Worm (Caenorhabditis elegans): ENCODE data around the gene Y22D7AL.7.

Y22D7AL.7 gene

DNA sequence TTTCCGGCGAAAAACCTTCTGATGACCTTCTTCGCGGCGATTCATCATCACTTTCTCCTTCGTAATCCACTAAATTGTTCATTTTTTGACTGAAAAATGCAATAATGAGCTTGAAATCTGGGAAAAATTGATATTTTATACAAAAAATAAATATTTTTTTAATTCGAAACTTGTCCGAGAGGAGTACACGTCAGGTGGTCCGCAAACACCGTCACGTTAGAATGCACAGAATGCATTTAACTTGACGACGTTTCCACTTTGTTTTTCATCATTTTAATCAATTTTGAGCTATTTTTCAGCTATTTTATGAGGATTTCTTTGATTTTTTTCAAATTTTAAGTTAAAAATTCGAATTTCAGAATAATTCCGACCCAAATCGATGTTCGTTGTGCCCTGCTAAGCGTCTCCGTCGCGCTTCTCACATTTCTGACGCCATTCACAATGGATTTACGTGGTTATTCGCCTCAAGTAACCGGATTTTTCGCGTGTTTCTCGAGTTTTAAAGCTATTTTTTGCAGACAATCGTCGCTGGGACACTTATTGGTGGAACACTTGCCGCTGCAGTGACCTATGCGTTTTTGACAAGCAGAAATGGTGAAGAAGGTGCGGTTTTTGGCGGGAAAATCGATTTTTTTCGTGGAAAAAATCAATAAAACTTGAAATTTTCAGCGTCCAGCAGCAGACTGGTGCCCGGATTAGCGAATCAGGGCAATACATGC is 18.0 kb upstream of the Y22D7AL.7 start, which contains the start of the genes eelo-1 and Y67D2.2 (continued):
- TF ChIP-seq sma-9 (GFP tag; optimal IDR thresholded peaks at IDR 0.05) (no peak), sma-9 (tag; optimal IDR thresholded peaks at IDR 0.05) (no peak), ama-1 (optimal IDR thresholded peaks at IDR 0.05) (no peak), ceh-82 (tag; optimal IDR thresholded peaks at IDR 0.05) (no peak), aly-2 (tag; optimal IDR thresholded peaks at IDR 0.05) (no peak), ceh-16 (tag; optimal IDR thresholded peaks at IDR 0.05) (no peak), nhr-237 (tag; optimal IDR thresholded peaks at IDR 0.05) (no peak), snpc-4 (tag; optimal IDR thresholded peaks at IDR 0.05) (peak; percentile 6), nhr-23 (tag; optimal IDR thresholded peaks at IDR 0.05) (no peak), sma-3 (GFP tag; optimal IDR thresholded peaks at IDR 0.05) (peak; percentile 36), ztf-1 (GFP tag; conservative IDR thresholded peaks at IDR 0.05) (no peak), Y55F3AM.14 (GFP tag; optimal IDR thresholded peaks at IDR 0.05) (no peak), nhr-6 (tag; optimal IDR thresholded peaks at IDR 0.05) (peak; percentile 46), ztf-11 (tag; optimal IDR thresholded peaks at IDR 0.05) (no peak)

DNA sequence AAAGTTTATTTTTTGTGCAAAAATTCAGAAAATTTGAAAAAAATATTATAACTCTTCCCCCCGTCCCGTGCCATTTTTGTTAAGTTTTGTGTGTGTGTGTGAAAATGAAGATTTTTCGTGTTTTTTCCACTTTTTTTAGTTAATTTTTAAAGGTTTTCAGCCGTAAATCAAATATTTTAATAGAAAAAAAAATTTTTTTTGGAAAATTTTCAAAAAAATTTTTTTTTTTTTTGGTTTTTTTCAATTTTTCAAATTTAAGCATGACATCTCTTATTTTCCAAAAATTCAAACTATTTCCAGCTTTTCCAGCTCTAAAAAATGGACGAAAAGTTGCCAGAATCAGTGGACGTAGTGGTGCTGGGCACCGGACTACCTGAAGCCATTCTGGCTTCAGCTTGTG is 6.5 kb upstream of the Y22D7AL.7 start, which contains the start of gene rep-1:
Gene rep-1, plus strand, starts transcription at position 301 of the 400 bp plus-strand sequence.
- TF ChIP-seq Y55F3AM.14 (GFP tag; optimal IDR thresholded peaks at IDR 0.05), result no peak
- no peak for TF ChIP-seq skn-1 (tag; optimal IDR thresholded peaks at IDR 0.05)
- no peak for TF ChIP-seq ztf-4 (tag; optimal IDR thresholded peaks at IDR 0.05)
- TF ChIP-seq lin-13 (GFP tag; optimal IDR thresholded peaks at IDR 0.05), result no peak
- no peak for TF ChIP-seq nhr-237 (tag; optimal IDR thresholded peaks at IDR 0.05)
- no peak for TF ChIP-seq unc-62 (GFP tag; optimal IDR thresholded peaks at IDR 0.05)
- no peak for TF ChIP-seq mbf-1 (tag; optimal IDR thresholded peaks at IDR 0.05)
- no peak for TF ChIP-seq snpc-4 (tag; optimal IDR thresholded peaks at IDR 0.05)
- TF ChIP-seq lsy-2 (tag; optimal IDR thresholded peaks at IDR 0.05), result no peak
- no peak for TF ChIP-seq crh-2 (tag; optimal IDR thresholded peaks at IDR 0.05)
- no peak for TF ChIP-seq sem-4 (tag; optimal IDR thresholded peaks at IDR 0.05)
- no peak for TF ChIP-seq mdl-1 (tag; optimal IDR thresholded peaks at IDR 0.05)
- no peak for TF ChIP-seq nhr-10 (tag; optimal IDR thresholded peaks at IDR 0.05)
- TF ChIP-seq ZK546.5 (tag; optimal IDR thresholded peaks at IDR 0.05), result no peak
- TF ChIP-seq ztf-11 (tag; optimal IDR thresholded peaks at IDR 0.05), result no peak
- TF ChIP-seq nhr-21 (tag; optimal IDR thresholded peaks at IDR 0.05), result no peak
- TF ChIP-seq zag-1 (tag; optimal IDR thresholded peaks at IDR 0.05), result no peak
- TF ChIP-seq ceh-16 (tag; optimal IDR thresholded peaks at IDR 0.05), result no peak
- TF ChIP-seq peb-1 (tag; optimal IDR thresholded peaks at IDR 0.05), result no peak
- TF ChIP-seq ztf-1 (GFP tag; conservative IDR thresholded peaks at IDR 0.05), result no peak

DNA sequence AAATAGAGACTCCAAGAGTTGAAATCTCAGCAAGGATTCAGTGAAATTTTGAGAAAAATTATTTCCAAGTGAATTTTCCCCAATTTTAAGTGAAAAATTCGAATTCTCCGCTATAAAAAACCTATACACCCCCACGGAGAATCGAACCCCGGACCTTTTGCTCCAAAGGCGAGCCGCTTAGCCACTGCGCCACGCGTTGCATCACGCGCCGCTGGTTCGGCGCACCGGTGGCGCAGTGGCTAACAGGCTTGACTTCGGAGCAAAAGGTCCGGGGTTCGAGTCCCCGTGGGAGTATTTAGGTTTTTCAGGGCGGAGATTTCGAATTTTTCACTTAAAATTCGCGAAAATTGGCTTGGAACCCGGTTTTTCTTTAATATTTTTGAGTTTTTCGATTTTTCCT is 900 bp upstream of the Y22D7AL.7 start:
- TF ChIP-seq ama-1 (optimal IDR thresholded peaks at IDR 0.05) (no peak), ztf-11 (tag; optimal IDR thresholded peaks at IDR 0.05) (no peak), nhr-10 (tag; optimal IDR thresholded peaks at IDR 0.05) (no peak), egl-27 (tag; optimal IDR thresholded peaks at IDR 0.05) (no peak), nhr-77 (tag; optimal IDR thresholded peaks at IDR 0.05) (no peak), Y55F3AM.14 (GFP tag; optimal IDR thresholded peaks at IDR 0.05) (no peak), nhr-25 (tag; optimal IDR thresholded peaks at IDR 0.05) (no peak), unc-55 (GFP tag; optimal IDR thresholded peaks at IDR 0.05) (no peak), fos-1 (tag; optimal IDR thresholded peaks at IDR 0.05) (no peak), ZK546.5 (tag; optimal IDR thresholded peaks at IDR 0.05) (no peak), crh-2 (tag; optimal IDR thresholded peaks at IDR 0.05) (no peak), aly-2 (tag; optimal IDR thresholded peaks at IDR 0.05) (no peak), alr-1 (tag; optimal IDR thresholded peaks at IDR 0.05) (no peak), elt-3 (tag; optimal IDR thresholded peaks at IDR 0.05) (no peak), lin-11 (tag; optimal IDR thresholded peaks at IDR 0.05) (no peak), ceh-16 (tag; optimal IDR thresholded peaks at IDR 0.05) (no peak), unc-39 (tag; optimal IDR thresholded peaks at IDR 0.05) (no peak), C34F6.9 (tag; optimal IDR thresholded peaks at IDR 0.05) (no peak), dmd-4 (tag; optimal IDR thresholded peaks at IDR 0.05) (no peak)

All from whole organism, L2 larva.